Worm (Caenorhabditis elegans): ENCODE results near the gene spcs-2.

The spcs-2 gene

DNA sequence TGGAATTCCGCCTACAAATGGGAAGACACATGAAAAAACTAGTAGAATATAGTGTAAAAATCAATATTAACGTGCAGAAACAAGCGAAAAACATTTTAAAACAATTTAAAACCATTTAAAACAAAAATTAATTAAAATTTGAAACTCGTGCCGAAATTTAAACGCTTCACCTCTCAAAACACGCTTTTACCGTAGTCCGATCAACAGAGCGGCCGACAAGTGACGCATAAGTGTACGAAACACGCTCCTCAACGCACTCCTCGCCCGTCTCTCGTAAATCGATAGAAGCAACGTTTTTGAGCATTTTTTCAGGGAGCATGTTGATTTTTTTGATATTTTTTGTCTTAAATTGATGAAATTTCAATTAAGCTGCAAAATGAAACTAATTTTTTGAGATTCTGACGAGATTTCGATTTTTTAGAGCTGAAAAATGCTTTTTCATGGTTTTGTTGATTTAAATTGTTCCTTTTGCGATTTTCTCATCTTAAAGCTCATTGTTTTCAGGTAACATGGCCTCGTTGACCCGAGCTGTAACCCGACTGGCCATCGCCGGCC lies 30.2 kb downstream of the spcs-2 start, which contains the start of gene cox-5A (continued):
- TF ChIP-seq egl-27 (tag; optimal IDR thresholded peaks at IDR 0.05) (peak; percentile 93), eor-1 (tag; optimal IDR thresholded peaks at IDR 0.05) (peak in 1 of 2 experiments; percentile 11), nhr-12 (tag; optimal IDR thresholded peaks at IDR 0.05) (no peak), ceh-16 (tag; optimal IDR thresholded peaks at IDR 0.05) (peak; percentile 64), skn-1 (tag; optimal IDR thresholded peaks at IDR 0.05) (peak; percentile 97), nhr-28 (tag; optimal IDR thresholded peaks at IDR 0.05) (peak; percentile 70), egl-5 (tag; optimal IDR thresholded peaks at IDR 0.05) (peak; percentile 96), zag-1 (tag; optimal IDR thresholded peaks at IDR 0.05) (peak; percentile 85), ceh-82 (tag; optimal IDR thresholded peaks at IDR 0.05) (peak; percentile 97), ceh-9 (tag; optimal IDR thresholded peaks at IDR 0.05) (no peak), aly-2 (tag; optimal IDR thresholded peaks at IDR 0.05) (peak; percentile 96), sea-2 (GFP tag; optimal IDR thresholded peaks at IDR 0.05) (peak; percentile 85), ZK546.5 (tag; optimal IDR thresholded peaks at IDR 0.05) (peak; percentile 67), nhr-77 (tag; optimal IDR thresholded peaks at IDR 0.05) (peak; percentile 92), hmg-11 (tag; optimal IDR thresholded peaks at IDR 0.05) (peak; percentile 99)

DNA sequence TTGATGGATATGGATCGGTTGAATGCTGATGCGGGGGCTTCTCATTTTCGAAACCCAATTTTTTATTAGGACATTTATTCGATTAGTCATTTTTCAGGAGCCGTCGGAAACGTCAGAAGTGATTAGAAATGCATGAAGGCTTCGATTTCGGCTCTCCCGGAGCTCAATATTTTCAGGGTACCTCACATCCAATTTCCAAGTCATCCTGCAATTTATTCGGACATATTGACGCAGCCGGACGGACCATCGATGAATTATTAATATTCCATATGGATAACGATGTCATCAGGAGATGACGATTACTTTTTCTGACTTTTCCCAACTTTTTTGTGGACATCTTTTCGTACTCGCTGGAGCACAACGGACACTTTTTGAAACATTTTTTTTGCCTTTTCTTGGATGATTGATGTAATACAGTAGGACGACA lies 31.8 kb downstream of the spcs-2 start:
- no peak for TF ChIP-seq sea-2 (GFP tag; optimal IDR thresholded peaks at IDR 0.05)
- peak; percentile 46 for TF ChIP-seq R02D3.7 (tag; optimal IDR thresholded peaks at IDR 0.05)
- TF ChIP-seq unc-39 (tag; optimal IDR thresholded peaks at IDR 0.05): no peak
- TF ChIP-seq nhr-237 (tag; optimal IDR thresholded peaks at IDR 0.05): no peak
- peak; percentile 12 for TF ChIP-seq tbx-2 (tag; optimal IDR thresholded peaks at IDR 0.05)
- peak; percentile 22 for TF ChIP-seq lsy-12 (tag; optimal IDR thresholded peaks at IDR 0.05)
- peak; percentile 44 for TF ChIP-seq lin-39 (tag; optimal IDR thresholded peaks at IDR 0.05)
- peak; percentile 63 for TF ChIP-seq ceh-28 (tag; optimal IDR thresholded peaks at IDR 0.05)
- TF ChIP-seq ceh-16 (tag; optimal IDR thresholded peaks at IDR 0.05): no peak
- no peak for TF ChIP-seq nhr-67 (tag; optimal IDR thresholded peaks at IDR 0.05)
- no peak for TF ChIP-seq ztf-4 (tag; optimal IDR thresholded peaks at IDR 0.05)
- peak; percentile 87 for TF ChIP-seq nhr-43 (tag; optimal IDR thresholded peaks at IDR 0.05; ENCODE audit: poor library complexity, severe bottlenecking)
- TF ChIP-seq ama-1 (optimal IDR thresholded peaks at IDR 0.05): peak; percentile 70
- TF ChIP-seq elt-2 (tag; optimal IDR thresholded peaks at IDR 0.05): peak; percentile 37
- TF ChIP-seq nhr-28 (tag; optimal IDR thresholded peaks at IDR 0.05): no peak
- peak; percentile 42 for TF ChIP-seq nhr-11 (tag; optimal IDR thresholded peaks at IDR 0.05)
- peak; percentile 2 for TF ChIP-seq pha-4 (tag; optimal IDR thresholded peaks at IDR 0.05)
- no peak for TF ChIP-seq ZK546.5 (tag; optimal IDR thresholded peaks at IDR 0.05)
- peak; percentile 86 for TF ChIP-seq aly-2 (tag; optimal IDR thresholded peaks at IDR 0.05)
- TF ChIP-seq egl-27 (tag; optimal IDR thresholded peaks at IDR 0.05): no peak

DNA sequence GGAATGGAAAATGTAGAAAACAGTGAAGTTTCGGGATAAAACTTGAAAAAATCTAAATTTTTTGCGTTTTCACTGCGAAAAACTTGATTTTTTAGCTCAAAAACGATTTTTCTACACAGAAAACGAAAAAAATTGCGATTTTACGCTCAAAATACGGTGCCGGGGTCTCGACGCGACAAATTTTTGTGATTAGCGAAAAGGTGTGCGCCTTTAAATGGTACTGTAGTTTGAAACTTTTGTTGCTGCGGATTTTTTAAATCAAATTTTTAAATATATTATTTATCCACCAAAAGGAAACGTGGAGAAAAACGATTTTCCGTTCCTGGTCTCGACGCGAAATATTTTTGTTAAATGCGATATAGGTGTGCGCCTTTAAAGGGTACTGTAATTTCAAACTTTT lies 32.4 kb downstream of the spcs-2 start:
- TF ChIP-seq fos-1 (tag; optimal IDR thresholded peaks at IDR 0.05) (no peak), nhr-25 (tag; optimal IDR thresholded peaks at IDR 0.05) (no peak), mdl-1 (tag; optimal IDR thresholded peaks at IDR 0.05) (no peak), hmg-11 (tag; optimal IDR thresholded peaks at IDR 0.05) (no peak), egl-27 (tag; optimal IDR thresholded peaks at IDR 0.05) (no peak), elt-2 (tag; optimal IDR thresholded peaks at IDR 0.05) (no peak), R02D3.7 (tag; optimal IDR thresholded peaks at IDR 0.05) (no peak), egl-5 (tag; optimal IDR thresholded peaks at IDR 0.05) (no peak), nhr-76 (tag; optimal IDR thresholded peaks at IDR 0.05) (no peak), tbx-2 (tag; optimal IDR thresholded peaks at IDR 0.05) (no peak), ztf-4 (tag; optimal IDR thresholded peaks at IDR 0.05) (no peak), lin-39 (tag; optimal IDR thresholded peaks at IDR 0.05) (no peak), jun-1 (tag; optimal IDR thresholded peaks at IDR 0.05) (no peak), ceh-9 (tag; optimal IDR thresholded peaks at IDR 0.05) (no peak), lsy-12 (tag; optimal IDR thresholded peaks at IDR 0.05) (no peak), ama-1 (optimal IDR thresholded peaks at IDR 0.05) (no peak), zag-1 (tag; optimal IDR thresholded peaks at IDR 0.05) (no peak)

DNA sequence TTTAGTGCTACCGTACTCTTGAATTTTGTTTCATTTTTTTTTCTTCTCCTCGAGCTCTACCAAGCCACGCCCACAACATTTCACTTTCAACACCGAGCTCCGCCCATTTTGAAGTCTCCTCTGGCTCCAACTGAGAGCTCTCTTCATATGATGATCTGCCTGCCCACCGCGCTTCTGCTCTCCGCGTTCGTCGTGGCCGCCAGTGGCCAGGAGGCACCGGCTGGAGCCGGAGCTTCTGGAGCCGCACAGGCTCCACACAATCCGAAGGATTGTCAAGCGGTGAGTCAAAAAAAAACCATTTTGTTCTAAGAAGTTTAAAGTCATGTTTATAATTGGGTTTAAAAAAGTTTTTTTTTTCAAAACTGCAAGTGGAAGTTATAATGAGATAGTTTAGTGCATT lies 35.5 kb downstream of the spcs-2 start, which contains the start of gene flp-14:
Gene flp-14, plus strand, starts transcription at position 146 of the 400 bp plus-strand sequence.
- TF ChIP-seq nhr-12 (tag; optimal IDR thresholded peaks at IDR 0.05) (no peak), fos-1 (tag; optimal IDR thresholded peaks at IDR 0.05) (no peak), egl-27 (tag; optimal IDR thresholded peaks at IDR 0.05) (no peak), sea-2 (GFP tag; optimal IDR thresholded peaks at IDR 0.05) (no peak), fkh-10 (GFP tag; optimal IDR thresholded peaks at IDR 0.05) (no peak), lsy-12 (tag; optimal IDR thresholded peaks at IDR 0.05) (no peak), skn-1 (tag; optimal IDR thresholded peaks at IDR 0.05) (no peak), pha-4 (tag; optimal IDR thresholded peaks at IDR 0.05) (no peak)

Measured in whole organism, L3 larva.